Fruit fly (Drosophila melanogaster): Measurements from ENCODE around the gene CG12171.

The CG12171 gene

DNA sequence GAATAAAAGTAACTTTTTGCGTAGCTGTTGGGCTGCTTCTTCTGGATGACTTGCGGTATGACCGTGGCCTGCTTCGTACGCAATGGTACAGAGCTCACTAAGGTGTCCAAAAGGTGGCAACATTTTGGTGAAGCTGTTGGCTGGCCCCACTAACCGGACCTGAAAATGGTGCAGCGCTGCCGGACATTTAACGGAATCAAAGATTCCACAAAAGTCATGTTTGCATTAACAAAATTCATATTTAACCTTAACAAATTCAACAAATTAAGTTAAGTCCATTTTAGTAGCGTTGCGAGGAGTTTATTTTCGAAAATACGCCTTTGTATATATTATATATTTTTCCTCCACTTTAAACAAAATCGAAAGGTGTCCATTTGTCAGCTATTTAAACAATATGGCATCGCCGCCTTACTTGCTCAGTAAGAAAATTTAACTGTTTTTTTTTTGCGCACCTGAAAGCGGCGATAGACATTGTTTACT is 32.3 kb upstream of the CG12171 start, which contains the start of the genes kra and SecS:
Gene kra, minus strand, starts transcription at position 93 of the 480 bp plus-strand sequence.
Gene SecS, plus strand, starts transcription at position 390 of the 480 bp plus-strand sequence.
- no peak for TF ChIP-seq eg (GFP tag; IDR thresholded peaks at IDR 0.05)
- peak; percentile 42 for TF ChIP-seq Eip75B (GFP tag; optimal IDR thresholded peaks at IDR 0.05)
- TF ChIP-seq Sox14 (GFP tag; optimal IDR thresholded peaks at IDR 0.05) = peak; percentile 30
- peak; percentile 51 for TF ChIP-seq topi (GFP tag; optimal IDR thresholded peaks at IDR 0.05)
- peak; percentile 68 for TF ChIP-seq pdm3 (GFP tag; optimal IDR thresholded peaks at IDR 0.05)
- peak; percentile 79 for TF ChIP-seq Hr4 (GFP tag; optimal IDR thresholded peaks at IDR 0.05)
- TF ChIP-seq fd85E (GFP tag; optimal IDR thresholded peaks at IDR 0.05) = peak; percentile 31
- no peak for TF ChIP-seq spab (GFP tag; optimal IDR thresholded peaks at IDR 0.05)
- TF ChIP-seq CG7368 (GFP tag; optimal IDR thresholded peaks at IDR 0.05) = no peak
- no peak for TF ChIP-seq CG8119 (GFP tag; IDR thresholded peaks at IDR 0.05)
- TF ChIP-seq OdsH (GFP tag; optimal IDR thresholded peaks at IDR 0.05) = peak; percentile 66
- TF ChIP-seq achi (GFP tag; optimal IDR thresholded peaks at IDR 0.05) = peak; percentile 66
- peak; percentile 61 for TF ChIP-seq Sox15 (GFP tag; optimal IDR thresholded peaks at IDR 0.05)
- TF ChIP-seq fd59A (GFP tag; optimal IDR thresholded peaks at IDR 0.05) = no peak
- TF ChIP-seq salr (GFP tag; optimal IDR thresholded peaks at IDR 0.05) = no peak
- TF ChIP-seq cyc (GFP tag; optimal IDR thresholded peaks at IDR 0.05) = peak; percentile 55
- TF ChIP-seq Ets96B (tag; optimal IDR thresholded peaks at IDR 0.05) = peak; percentile 24
- TF ChIP-seq Hr38 (GFP tag; optimal IDR thresholded peaks at IDR 0.05) = no peak
- TF ChIP-seq Smox (GFP tag; optimal IDR thresholded peaks at IDR 0.05) = no peak
- peak; percentile 69 for TF ChIP-seq lz (GFP tag; optimal IDR thresholded peaks at IDR 0.05)
- peak; percentile 40 for TF ChIP-seq CG11902 (GFP tag; optimal IDR thresholded peaks at IDR 0.05)
- TF ChIP-seq CG4318 (GFP tag; optimal IDR thresholded peaks at IDR 0.05) = no peak
- TF ChIP-seq esn (GFP tag; optimal IDR thresholded peaks at IDR 0.05) = peak; percentile 67
- no peak for TF ChIP-seq CG6276 (GFP tag; optimal IDR thresholded peaks at IDR 0.05)
- TF ChIP-seq CG1621 (tag; optimal IDR thresholded peaks at IDR 0.05) = no peak
- TF ChIP-seq CG6808 (GFP tag; optimal IDR thresholded peaks at IDR 0.05) = peak; percentile 38
- TF ChIP-seq CG31627 (GFP tag; optimal IDR thresholded peaks at IDR 0.05) = peak; percentile 68
- TF ChIP-seq CG6163 (GFP tag; IDR thresholded peaks at IDR 0.05) = no peak
- TF ChIP-seq Sox102F (GFP tag; optimal IDR thresholded peaks at IDR 0.05) = no peak
- no peak for TF ChIP-seq vri (GFP tag; optimal IDR thresholded peaks at IDR 0.05)
- TF ChIP-seq CG11762 (GFP tag; optimal IDR thresholded peaks at IDR 0.05; ENCODE audit: insufficient read depth) = peak; percentile 45
- peak; percentile 72 for TF ChIP-seq Ets21C (GFP tag; optimal IDR thresholded peaks at IDR 0.05)
- no peak for TF ChIP-seq net (GFP tag; optimal IDR thresholded peaks at IDR 0.05)
- TF ChIP-seq CG8632 (GFP tag; optimal IDR thresholded peaks at IDR 0.05) = peak; percentile 46
- TF ChIP-seq CG3032 (tag; optimal IDR thresholded peaks at IDR 0.05) = peak; percentile 44
- peak; percentile 20 for TF ChIP-seq dac (GFP tag; optimal IDR thresholded peaks at IDR 0.05)
- peak; percentile 19 for TF ChIP-seq Blimp-1 (GFP tag; optimal IDR thresholded peaks at IDR 0.05)
- TF ChIP-seq CG10631 (GFP tag; optimal IDR thresholded peaks at IDR 0.05) = peak; percentile 64
- TF ChIP-seq CG3919 (GFP tag; optimal IDR thresholded peaks at IDR 0.05) = peak; percentile 42
- TF ChIP-seq svp (GFP tag) = peak; percentile 78
- no peak for TF ChIP-seq ss (GFP tag; optimal IDR thresholded peaks at IDR 0.05)
- no peak for TF ChIP-seq Lpt (GFP tag; optimal IDR thresholded peaks at IDR 0.05)
- peak; percentile 67 for TF ChIP-seq Met (GFP tag; optimal IDR thresholded peaks at IDR 0.05)
- TF ChIP-seq CG6854 (GFP tag; optimal IDR thresholded peaks at IDR 0.05) = no peak
- TF ChIP-seq CG16779 (tag; optimal IDR thresholded peaks at IDR 0.05) = no peak
- no peak for TF ChIP-seq CG32006 (GFP tag; optimal IDR thresholded peaks at IDR 0.05)
- no peak for TF ChIP-seq CG15336 (GFP tag; IDR thresholded peaks at IDR 0.05)
- no peak for TF ChIP-seq CG11294 (GFP tag; IDR thresholded peaks at IDR 0.05)
- no peak for TF ChIP-seq CG9139 (GFP tag; optimal IDR thresholded peaks at IDR 0.05)
- peak; percentile 39 for TF ChIP-seq CG8319 (GFP tag; optimal IDR thresholded peaks at IDR 0.05)
- TF ChIP-seq Gug (GFP tag; IDR thresholded peaks at IDR 0.05) = no peak
- TF ChIP-seq CG34406 (GFP tag; optimal IDR thresholded peaks at IDR 0.05) = peak; percentile 16
- TF ChIP-seq CG6792 (GFP tag; optimal IDR thresholded peaks at IDR 0.05) = peak; percentile 47

Measured in whole organism, prepupa.